Fruit fly (Drosophila melanogaster) S2 (cell line): ENCODE measurements around the gene CG14609.

Source experiments
- CG8478 ChIP-seq: fragments of >200 bp; optimal IDR thresholded peaks from 2 replicates; lab custom pipeline; 2018
- CTCF ChIP-seq, 2 experiments: fragments of >200 bp; optimal IDR thresholded peaks; 2 replicates each; lab custom pipeline; 2018

CG14609 gene

DNA sequence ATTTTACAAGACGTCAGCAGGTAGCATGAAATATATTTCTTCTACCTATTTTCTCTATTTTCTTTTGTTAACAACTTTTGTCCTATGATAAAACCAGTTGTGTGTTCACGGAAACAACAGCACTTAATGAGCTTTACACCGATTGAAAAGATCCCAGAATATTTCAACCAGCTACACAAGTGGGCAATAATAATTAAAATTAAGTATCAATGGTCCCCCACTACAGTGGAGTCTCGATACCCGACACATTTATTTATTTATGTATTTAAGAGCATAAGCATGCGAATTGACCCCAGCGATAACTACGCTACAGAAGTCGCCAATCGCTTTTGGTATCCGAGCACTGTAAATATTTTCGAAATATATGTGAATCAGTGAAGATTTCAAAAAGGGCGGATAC is 12.1 kb upstream of the CG14609 start:
- TF ChIP-seq CTCF (optimal IDR thresholded peaks at IDR 0.05; lab: Kevin White, UChicago) = no peak
- no peak for TF ChIP-seq CG8478 (lab: Kevin White, UChicago)

DNA sequence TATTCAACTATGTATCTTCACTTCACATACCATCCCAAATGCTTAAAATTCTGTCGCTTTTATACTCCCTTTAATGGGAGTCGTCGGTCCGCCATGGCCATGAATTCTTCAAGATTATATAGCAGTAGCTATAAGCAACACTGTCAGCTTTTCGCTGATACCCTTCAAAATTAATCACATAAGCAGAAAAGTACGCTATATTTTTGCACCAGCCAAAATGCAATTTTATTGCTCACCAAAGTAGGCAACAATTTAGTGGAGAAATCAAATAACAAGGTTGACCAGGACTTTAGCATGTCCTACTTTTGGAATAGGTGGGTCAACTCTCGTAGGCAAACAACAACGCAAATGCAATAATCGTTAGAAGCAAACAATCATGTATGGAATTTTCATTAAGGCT is 921 bp upstream of the CG14609 start:
- TF ChIP-seq CG8478 (lab: Kevin White, UChicago) (no peak), CTCF (optimal IDR thresholded peaks at IDR 0.05; lab: Kevin White, UChicago) (no peak)

DNA sequence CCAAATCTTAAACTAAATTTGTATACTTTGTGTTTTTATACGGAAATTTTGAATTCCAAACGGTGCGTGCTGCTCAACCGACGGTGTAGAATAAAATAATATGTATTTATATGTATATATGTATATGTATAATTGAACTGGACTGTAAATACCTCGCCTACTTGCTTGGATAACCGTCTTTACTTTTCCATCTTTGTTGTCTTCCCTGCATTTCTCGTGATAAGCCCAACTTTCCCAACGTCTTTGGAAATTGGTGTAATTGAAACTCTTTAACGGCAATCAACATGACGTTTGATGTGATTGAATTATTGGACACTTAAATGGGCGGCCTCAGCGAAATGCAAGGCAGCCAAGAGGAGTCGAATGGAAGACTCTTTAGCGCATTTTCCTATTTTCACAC is 7.6 kb downstream of the CG14609 start, which contains the start of gene CG1288:
Gene CG1288 (minus strand): TSS at position 101 of the 400 bp plus-strand sequence.
- TF ChIP-seq CTCF (optimal IDR thresholded peaks at IDR 0.05; lab: Kevin White, UChicago) (no peak), CG8478 (lab: Kevin White, UChicago) (no peak)

DNA sequence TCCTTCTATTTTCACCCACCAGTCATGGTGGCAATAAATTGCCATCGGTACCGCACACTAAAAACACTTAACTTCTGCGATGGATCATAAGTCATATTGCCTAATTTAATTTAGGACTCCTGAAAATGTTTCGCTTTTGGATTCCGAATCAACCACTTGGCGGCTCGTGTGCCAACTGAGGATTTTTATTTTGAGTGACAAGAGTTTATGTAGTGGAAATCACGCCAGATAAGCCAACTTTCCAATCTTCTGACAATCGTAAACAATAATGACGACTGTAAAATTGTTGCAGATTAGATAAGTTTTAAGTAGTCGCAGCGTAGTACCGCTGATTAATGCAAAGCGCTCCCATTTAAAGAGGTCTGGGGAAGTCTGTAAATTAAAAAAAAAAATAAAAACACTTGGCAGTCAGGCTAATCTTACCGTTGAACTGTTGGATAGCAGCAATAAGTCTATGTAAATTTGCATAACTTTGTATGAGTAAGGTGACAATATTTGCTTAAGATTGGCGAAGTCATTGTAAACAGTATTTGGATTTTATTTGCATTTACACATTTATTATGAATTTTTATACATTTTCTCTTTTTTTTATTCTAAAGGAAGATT is 16.3 kb downstream of the CG14609 start, which contains the start of gene CG14606:
Gene CG14606 (minus strand): TSS at position 160 of the 606 bp plus-strand sequence.
- TF ChIP-seq CG8478 (lab: Kevin White, UChicago) = no peak
- TF ChIP-seq CTCF (optimal IDR thresholded peaks at IDR 0.05; lab: Kevin White, UChicago) = no peak

DNA sequence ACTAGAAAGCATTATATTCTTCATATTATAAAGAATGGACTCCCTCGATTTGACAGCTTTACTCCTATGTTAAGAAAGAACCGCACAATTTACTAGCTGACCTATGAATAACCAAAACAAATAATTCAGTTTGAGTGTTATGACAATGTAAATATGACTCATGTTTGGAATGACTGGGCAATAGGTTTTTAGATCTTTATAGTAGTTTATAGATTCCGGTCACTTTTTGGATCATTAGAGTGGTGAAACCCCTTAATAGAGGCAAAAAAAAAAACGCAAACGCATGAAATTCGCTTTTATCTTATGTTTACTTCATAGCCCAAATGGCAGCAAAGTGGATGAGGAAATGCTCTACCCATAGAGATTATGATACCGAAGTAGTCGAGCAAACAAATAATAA is 18.8 kb downstream of the CG14609 start, which contains the start of gene CG14605:
Gene CG14605 (minus strand): TSS at position 101 of the 400 bp plus-strand sequence.
- TF ChIP-seq CG8478 (lab: Kevin White, UChicago) = no peak
- TF ChIP-seq CTCF (optimal IDR thresholded peaks at IDR 0.05; lab: Kevin White, UChicago) = no peak

DNA sequence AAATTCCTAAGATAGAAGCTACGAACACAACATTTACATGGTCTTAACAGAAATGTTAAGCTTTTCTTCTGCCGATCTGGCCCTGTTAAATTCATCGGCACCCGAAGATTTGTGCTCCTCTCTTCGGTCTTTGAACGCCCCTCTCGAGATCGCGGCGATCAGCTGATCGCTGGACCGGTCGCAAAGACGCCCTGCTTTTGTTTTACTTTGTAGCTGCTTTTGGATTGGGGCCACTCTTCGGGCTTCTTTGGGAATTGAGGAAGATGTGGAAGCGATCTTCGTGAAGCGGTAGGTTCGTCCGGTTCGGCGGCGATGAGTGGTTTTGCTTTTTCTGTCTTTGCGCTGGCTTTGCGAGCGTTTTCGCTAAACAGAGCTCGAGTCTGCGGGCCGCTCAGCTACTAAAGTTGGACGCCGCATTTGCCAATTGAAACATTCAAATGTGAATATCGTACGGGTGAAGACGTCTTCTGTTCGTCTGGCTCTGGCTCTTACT is 23.2 kb downstream of the CG14609 start, which contains the start of gene thw:
Gene thw (plus strand): TSS at position 443 of the 493 bp plus-strand sequence.
- TF ChIP-seq CTCF (optimal IDR thresholded peaks at IDR 0.05; lab: Kevin White, UChicago) (no peak), CG8478 (lab: Kevin White, UChicago) (no peak)

DNA sequence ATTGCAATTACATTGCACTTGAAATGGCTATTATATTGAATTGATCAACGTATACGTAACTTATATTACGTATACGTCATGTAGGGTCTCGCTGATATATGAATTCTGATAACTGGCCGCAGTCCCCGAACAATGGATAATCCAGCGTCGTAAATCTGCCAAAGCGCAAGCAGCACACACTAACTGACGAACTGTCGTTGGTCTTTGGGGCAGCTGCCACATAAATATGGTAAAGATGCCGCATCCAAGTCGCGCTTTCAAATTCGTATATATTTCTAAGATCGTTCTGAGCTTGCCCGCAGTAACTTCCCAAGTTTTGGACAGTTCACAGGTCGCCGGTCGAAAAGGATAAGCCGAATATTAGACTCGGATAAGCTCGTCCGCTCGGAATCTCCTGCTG is 40.7 kb downstream of the CG14609 start, which contains the start of gene CG14607:
Gene CG14607 (plus strand): TSS at position 301 of the 400 bp plus-strand sequence.
- no peak for TF ChIP-seq CG8478 (lab: Kevin White, UChicago)
- TF ChIP-seq CTCF (optimal IDR thresholded peaks at IDR 0.05; lab: Kevin White, UChicago) = no peak

DNA sequence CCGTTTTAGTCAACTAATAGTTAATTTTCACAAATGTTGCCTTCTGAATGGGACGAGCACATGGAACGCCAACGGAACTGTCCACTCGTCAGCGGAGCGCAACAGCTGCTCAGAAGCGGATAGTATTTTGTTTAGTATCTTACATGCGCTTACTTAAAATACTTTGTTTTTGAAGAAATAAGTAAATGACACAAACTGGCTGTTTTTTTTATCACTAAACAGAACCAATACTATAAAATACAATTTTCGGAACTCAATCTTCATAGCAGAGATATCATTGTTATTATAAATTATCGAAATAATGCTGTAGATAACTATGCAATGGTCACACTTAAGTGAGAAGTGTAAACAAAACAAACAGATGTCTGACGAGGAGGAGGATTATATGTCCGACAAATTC is 46.1 kb downstream of the CG14609 start, which contains the start of the genes Noc3 and CG10053:
Gene Noc3 (minus strand): TSS at position 81 of the 400 bp plus-strand sequence.
Gene CG10053 (plus strand): TSS at position 202 of the 400 bp plus-strand sequence.
- TF ChIP-seq CTCF (optimal IDR thresholded peaks at IDR 0.05; lab: Kevin White, UChicago) = no peak
- no peak for TF ChIP-seq CG8478 (lab: Kevin White, UChicago)

DNA sequence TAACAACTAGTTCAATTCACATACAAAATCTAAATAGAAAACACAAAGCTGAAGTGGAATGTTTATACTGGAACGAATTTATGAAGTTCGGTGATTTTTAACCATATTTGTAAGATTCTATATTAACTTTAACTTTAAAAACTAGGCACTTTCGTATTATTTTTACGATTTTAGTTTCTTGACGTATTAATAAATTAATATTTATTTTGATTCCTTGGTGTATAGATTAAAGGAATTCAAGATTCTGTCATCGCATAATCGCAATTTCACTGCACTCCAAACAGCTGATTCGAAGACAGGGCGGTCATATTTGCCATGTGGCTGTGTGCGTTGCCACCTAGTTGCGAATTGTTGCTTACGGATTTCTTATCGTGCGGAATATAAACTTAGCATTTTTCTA is 48.7 kb downstream of the CG14609 start, which contains the start of the genes CG1227 and Dtwd2:
Gene CG1227 (minus strand): TSS at position 279 of the 400 bp plus-strand sequence.
Gene Dtwd2 (plus strand): TSS at position 336 of the 400 bp plus-strand sequence.
- TF ChIP-seq CG8478 (lab: Kevin White, UChicago) (no peak), CTCF (optimal IDR thresholded peaks at IDR 0.05; lab: Kevin White, UChicago) (no peak)

DNA sequence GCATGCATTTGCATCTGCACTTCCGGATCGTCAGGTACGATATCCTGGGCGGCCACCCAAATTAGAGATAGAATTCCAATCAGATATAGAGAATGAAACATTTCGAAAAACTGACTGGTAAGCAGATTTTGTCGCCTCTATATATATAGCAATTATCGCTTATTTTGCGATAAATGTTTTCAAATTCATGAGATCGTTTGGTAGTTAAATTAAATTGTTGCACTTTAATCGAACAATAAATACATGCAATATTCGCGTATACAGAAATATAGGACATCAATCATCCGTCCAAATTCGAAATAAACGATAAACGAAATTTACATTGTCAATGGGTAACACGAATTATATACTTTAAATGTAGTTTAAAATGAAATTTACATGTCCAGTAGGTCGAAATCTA is 51.1 kb downstream of the CG14609 start, which contains the start of gene Obp84a:
Gene Obp84a (minus strand): TSS at position 101 of the 400 bp plus-strand sequence.
- TF ChIP-seq CG8478 (lab: Kevin White, UChicago) (no peak), CTCF (optimal IDR thresholded peaks at IDR 0.05; lab: Kevin White, UChicago) (no peak)
